Worm (Caenorhabditis elegans) whole organism, midembryonic: ENCODE results near the gene ZK632.4.

Source experiments
- cog-1 ChIP-seq: sonication (generic microtip); optimal IDR thresholded peaks from 2 replicates; lab custom pipeline; 2016; ENCODE audit warnings: missing genetic modification characterization, missing compliant biosample characterization
- klf-2 ChIP-seq: fragments of 200-800 bp; sonication (Bioruptor generic); conservative IDR thresholded peaks from 2 replicates; pipeline ENCODE4 v1.3.6; 2022; ENCODE audit warnings: missing genetic modification reagents, missing genetic modification characterization, missing compliant biosample characterization
- med-1 ChIP-seq: sonication (generic microtip); optimal IDR thresholded peaks from 2 replicates; lab custom pipeline; 2017; ENCODE audit warnings: missing genetic modification characterization, mild to moderate bottlenecking, missing compliant biosample characterization, antibody characterized with exemption, missing genetic modification reagents; ENCODE audit not compliant: insufficient read depth

DNA sequence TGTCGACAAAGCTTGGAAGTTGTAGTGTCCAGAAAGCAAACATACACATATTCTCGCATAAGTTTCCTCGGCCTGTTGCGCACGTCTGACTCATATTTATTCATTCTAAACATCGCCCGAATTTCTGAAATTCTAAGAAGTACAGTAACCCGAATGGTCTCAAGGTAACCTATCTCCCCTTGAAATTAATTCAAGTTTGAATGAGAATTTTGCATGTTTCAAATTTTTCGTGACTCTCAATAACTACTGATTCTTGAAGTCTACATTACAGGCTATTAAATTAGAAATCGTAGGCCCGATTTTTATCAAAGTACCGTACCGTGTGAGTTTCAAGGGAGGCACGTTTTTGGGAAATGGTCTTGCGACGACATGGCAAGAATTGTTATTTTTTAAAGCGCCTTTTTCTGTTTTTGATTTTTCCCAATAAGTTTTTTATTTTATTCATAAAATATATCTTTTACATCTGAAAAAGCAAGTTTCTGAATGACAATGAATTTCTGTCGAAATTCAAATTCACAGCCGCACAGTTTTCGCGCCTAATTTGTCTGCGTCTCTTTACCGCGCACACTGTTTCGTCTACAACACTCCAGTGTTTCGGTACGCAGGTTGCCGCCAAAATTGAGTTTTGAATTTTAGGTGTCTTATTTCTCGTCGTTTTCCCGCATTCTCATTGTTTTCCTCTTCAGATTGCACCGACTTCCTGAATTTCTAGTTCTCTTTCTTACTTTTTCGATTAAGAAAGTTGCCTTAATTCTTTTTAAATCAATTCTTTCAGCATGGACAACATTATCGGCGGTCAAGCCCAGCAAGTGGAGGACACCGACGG, 13.4 kb downstream of the ZK632.4 start, which contains the start of the genes R10E11.9 and mcm-6:
- TF ChIP-seq klf-2 (GFP tag; lab: Robert Waterston, UW) (no peak), med-1 (GFP tag; lab: Kevin White, UChicago) (no peak), cog-1 (tag; lab: Kevin White, UChicago) (no peak)
